Fruit fly (Drosophila melanogaster): ENCODE data around the gene CG31729.

dm6 chr2L:13245855-13246645 lies 43.7 kb upstream of the CG31729 start, which contains the start of gene CG16820:
- TF ChIP-seq CG8478 (optimal IDR thresholded peaks at IDR 0.05) (no peak), CTCF (optimal IDR thresholded peaks at IDR 0.05) (no peak)

Measured in S2 (cell line).